Worm (Caenorhabditis elegans): ENCODE measurements around the gene nhr-247.

DNA sequence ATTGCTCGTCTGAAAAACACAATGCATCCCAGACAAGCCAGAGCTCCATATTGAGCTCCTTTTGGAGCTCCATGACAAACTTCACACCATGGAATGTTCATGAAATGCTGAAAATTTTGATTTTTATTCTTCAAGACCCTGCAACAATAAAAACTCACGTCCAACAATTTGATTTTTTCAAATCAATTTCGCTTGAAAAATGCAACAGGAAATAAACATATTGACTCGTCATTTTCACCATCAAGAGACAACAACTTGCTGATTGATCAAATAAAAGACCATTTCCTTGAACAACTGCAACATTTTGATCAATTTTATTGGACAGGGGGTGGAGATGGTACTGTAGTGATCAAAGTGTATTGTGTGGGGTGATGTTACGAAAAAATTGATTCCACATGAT is 46.9 kb downstream of the nhr-247 start, which contains the start of gene nhr-269:
- no peak for TF ChIP-seq blmp-1 (tag; optimal IDR thresholded peaks at IDR 0.05; ENCODE audit: insufficient read depth)
- TF ChIP-seq unc-39 (tag; optimal IDR thresholded peaks at IDR 0.05), result no peak
- no peak for TF ChIP-seq fos-1 (tag; optimal IDR thresholded peaks at IDR 0.05)
- TF ChIP-seq ceh-16 (tag; optimal IDR thresholded peaks at IDR 0.05), result no peak
- no peak for TF ChIP-seq egl-27 (tag; optimal IDR thresholded peaks at IDR 0.05)
- no peak for TF ChIP-seq ztf-4 (tag; optimal IDR thresholded peaks at IDR 0.05)
- TF ChIP-seq gmeb-1 (tag; optimal IDR thresholded peaks at IDR 0.05), result no peak
- no peak for TF ChIP-seq lsy-2 (tag; optimal IDR thresholded peaks at IDR 0.05)
- no peak for TF ChIP-seq ceh-82 (tag; optimal IDR thresholded peaks at IDR 0.05)
- TF ChIP-seq nhr-25 (tag; optimal IDR thresholded peaks at IDR 0.05), result no peak
- TF ChIP-seq snpc-4 (tag; optimal IDR thresholded peaks at IDR 0.05), result no peak
- no peak for TF ChIP-seq nhr-12 (tag; optimal IDR thresholded peaks at IDR 0.05)
- no peak for TF ChIP-seq Y55F3AM.14 (GFP tag; optimal IDR thresholded peaks at IDR 0.05)
- no peak for TF ChIP-seq mdl-1 (tag; optimal IDR thresholded peaks at IDR 0.05)
